Fruit fly (Drosophila melanogaster) whole organism, embryonic: ENCODE measurements around the gene CG3598.

ENCODE experiments used
- CG18476 ChIP-seq: fragments of 200-800 bp; sonication (Bioruptor generic); optimal IDR thresholded peaks from 2 replicates; lab custom pipeline; 2016; ENCODE audit warnings: missing biosample characterization, mild to moderate bottlenecking, missing genetic modification characterization
- Mrtf ChIP-seq: fragments of 200-800 bp; sonication (Bioruptor generic); IDR thresholded peaks from 3 replicates; pipeline ENCODE4 v1.3.6; 2022; ENCODE audit warnings: missing biosample characterization, missing genetic modification characterization
- Scr ChIP-seq: fragments of 200-800 bp; sonication (Bioruptor generic); IDR thresholded peaks from 2 replicates; pipeline ENCODE4 v1.3.6; 2022; ENCODE audit warnings: missing biosample characterization, missing genetic modification characterization; ENCODE audit not compliant: partially characterized antibody
- dmrt11E ChIP-seq: fragments of 200-800 bp; sonication (Bioruptor generic); optimal IDR thresholded peaks from 3 replicates; lab custom pipeline; 2018; ENCODE audit warnings: missing biosample characterization, mild to moderate bottlenecking, missing genetic modification characterization, moderate library complexity
- pum ChIP-seq: fragments of 200-800 bp; sonication (Bioruptor generic); optimal IDR thresholded peaks from 2 replicates; lab custom pipeline; 2016; ENCODE audit warnings: missing biosample characterization, missing genetic modification characterization
- tgo ChIP-seq: fragments of 200-800 bp; sonication (Bioruptor generic); IDR thresholded peaks from 3 replicates; pipeline ENCODE4 v1.3.6; 2022; ENCODE audit warnings: missing biosample characterization, missing genetic modification characterization

DNA sequence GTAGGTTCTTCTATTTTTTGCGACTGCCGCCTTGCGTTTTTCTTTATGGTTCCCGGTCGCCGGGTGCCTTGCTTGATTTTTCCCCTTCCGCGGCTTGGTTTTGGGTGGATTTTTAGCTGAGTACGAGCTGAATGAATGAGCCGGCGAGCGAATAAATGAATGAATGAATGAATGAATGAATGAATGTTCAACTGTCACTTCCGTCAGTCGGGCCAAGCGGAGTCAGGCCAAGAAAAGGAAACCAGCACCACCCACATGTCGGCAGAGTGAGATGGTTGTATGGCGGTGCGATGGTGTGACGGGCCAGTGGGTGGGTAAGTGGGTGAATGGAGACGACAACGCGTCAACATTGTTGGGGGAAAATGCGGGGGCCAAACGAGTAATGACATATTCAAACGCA, 32.2 kb downstream of the CG3598 start:
- no peak for TF ChIP-seq pum (GFP tag; lab: Kevin White, UChicago)
- TF ChIP-seq CG18476, result no peak
- TF ChIP-seq tgo (GFP tag; lab: Robert Waterston, UW), result no peak
- TF ChIP-seq Scr (GFP tag; lab: Robert Waterston, UW), result no peak
- no peak for TF ChIP-seq dmrt11E (tag; lab: Kevin White, UChicago)
- no peak for TF ChIP-seq Mrtf (GFP tag; lab: Robert Waterston, UW)
